Fruit fly (Drosophila melanogaster): ENCODE results near the gene Meics.

Meics gene

DNA sequence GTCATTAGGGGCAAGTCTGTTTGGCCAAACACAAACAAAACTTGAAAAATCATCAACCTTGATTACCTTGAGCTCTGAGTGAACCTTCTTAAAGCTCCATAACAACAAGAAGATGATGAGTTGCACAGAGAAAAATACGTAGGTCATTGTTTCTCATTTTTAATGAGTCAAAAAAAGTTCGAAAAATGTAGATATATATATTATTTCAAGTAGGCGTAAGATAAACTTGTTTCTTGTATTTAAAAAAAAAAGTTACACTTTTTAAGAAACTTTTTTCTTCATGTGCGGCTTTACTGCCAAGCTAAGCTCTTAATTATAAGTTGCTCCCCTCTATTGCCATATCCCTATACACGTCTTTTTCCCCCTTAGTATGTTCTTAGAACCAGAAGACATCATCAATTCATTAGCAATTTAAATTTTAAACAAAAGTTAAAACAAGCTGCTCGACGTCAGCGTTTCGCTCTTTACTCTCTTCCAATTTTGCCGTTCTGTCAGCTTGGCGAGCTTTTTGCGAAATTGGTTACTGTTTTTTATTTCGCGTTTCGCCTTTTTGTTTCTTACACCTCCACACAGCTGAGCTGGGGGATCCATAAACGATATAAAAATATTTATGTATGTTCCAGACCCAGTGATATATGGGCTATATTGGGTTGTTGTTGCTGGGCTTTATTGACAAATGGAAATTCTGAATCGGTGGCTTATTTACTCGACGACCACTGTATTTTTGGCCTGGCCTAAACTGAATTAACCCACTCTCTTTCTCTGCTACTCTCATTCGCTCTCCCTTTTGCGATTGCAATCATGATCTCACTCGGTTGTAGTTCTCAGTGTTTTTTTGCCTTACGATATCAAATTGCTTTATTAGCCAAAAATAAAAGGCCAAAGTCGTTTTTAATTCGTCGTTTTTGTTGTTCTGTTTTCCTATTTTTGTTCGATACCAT lies 40.9 kb downstream of the Meics start (continued):
- TF ChIP-seq luna (GFP tag; optimal IDR thresholded peaks at IDR 0.05) (no peak), lola (GFP tag; optimal IDR thresholded peaks at IDR 0.05) (peak in 1 of 3 experiments; percentile 29), esg (GFP tag; conservative IDR thresholded peaks at IDR 0.05) (peak; percentile 32), ranshi (GFP tag; IDR thresholded peaks at IDR 0.05) (peak; percentile 57; the same call in 1 of the 2 replicates), CG9727 (GFP tag; optimal IDR thresholded peaks at IDR 0.05) (peak; percentile 73), cas (GFP tag; IDR thresholded peaks at IDR 0.05) (peak; percentile 70), CG32772 (GFP tag; IDR thresholded peaks at IDR 0.05) (peak; percentile 68), CoRest (tag; optimal IDR thresholded peaks at IDR 0.05) (peak; percentile 38), cwo (GFP tag; optimal IDR thresholded peaks at IDR 0.05) (peak; percentile 47), CG15696 (tag; optimal IDR thresholded peaks at IDR 0.05) (peak; percentile 6), Taf1 (GFP tag; IDR thresholded peaks at IDR 0.05) (peak; percentile 74), Aef1 (GFP tag; IDR thresholded peaks at IDR 0.05) (peak; percentile 71), B-H1 (GFP tag; IDR thresholded peaks at IDR 0.05) (peak; percentile 54; the same call in 2 of the 3 replicates), trh (GFP tag; optimal IDR thresholded peaks at IDR 0.05) (no peak), CG5953 (GFP tag; IDR thresholded peaks at IDR 0.05) (no peak), caup (GFP tag; optimal IDR thresholded peaks at IDR 0.05; ENCODE audit: severe bottlenecking) (peak; percentile 63), Stat92E (GFP tag; optimal IDR thresholded peaks at IDR 0.05) (peak in 1 of 3 experiments; percentile 20), Xbp1 (GFP tag; optimal IDR thresholded peaks at IDR 0.05) (peak; percentile 32), Poxn (GFP tag; IDR thresholded peaks at IDR 0.05) (peak; percentile 46; the same call in 1 of the 2 replicates), Elba2 (GFP tag; optimal IDR thresholded peaks at IDR 0.05) (no peak), CG6654 (GFP tag; optimal IDR thresholded peaks at IDR 0.05) (peak; percentile 13), prd (optimal IDR thresholded peaks at IDR 0.05) (no peak), prd (GFP tag; IDR thresholded peaks at IDR 0.05) (peak; percentile 82), unc-4 (GFP tag; IDR thresholded peaks at IDR 0.05; ENCODE audit: partially characterized antibody) (no peak), grau (tag; optimal IDR thresholded peaks at IDR 0.05) (peak; percentile 56), Dip3 (GFP tag; optimal IDR thresholded peaks at IDR 0.05) (peak; percentile 32), CG17829 (tag; optimal IDR thresholded peaks at IDR 0.05) (peak; percentile 61), CG13424 (tag; optimal IDR thresholded peaks at IDR 0.05) (peak; percentile 32), H15 (GFP tag; IDR thresholded peaks at IDR 0.05) (0 out of 3 replicates have a peak, but pooled peaks have one; percentile 35), pnt (GFP tag; optimal IDR thresholded peaks at IDR 0.05) (peak; percentile 25), sob (GFP tag; IDR thresholded peaks at IDR 0.05) (peak; percentile 84), CG4820 (GFP tag; optimal IDR thresholded peaks at IDR 0.05) (peak; percentile 39), gsb (GFP tag; IDR thresholded peaks at IDR 0.05) (peak; percentile 59), Hr3 (GFP tag; optimal IDR thresholded peaks at IDR 0.05) (peak; percentile 27), oc (tag; optimal IDR thresholded peaks at IDR 0.05) (peak; percentile 43), CG4404 (GFP tag; IDR thresholded peaks at IDR 0.05) (0 out of 2 replicates have a peak, but pooled peaks have one; percentile 11), Ada2b (GFP tag; IDR thresholded peaks at IDR 0.05) (peak; percentile 54), CG6272 (GFP tag; IDR thresholded peaks at IDR 0.05) (peak; percentile 41; the same call in 1 of the 2 replicates), CG14667 (GFP tag; IDR thresholded peaks at IDR 0.05) (peak; percentile 72), BtbVII (GFP tag; optimal IDR thresholded peaks at IDR 0.05) (peak; percentile 47), CG18476 (GFP tag; optimal IDR thresholded peaks at IDR 0.05) (peak; percentile 61), CG12659 (GFP tag; optimal IDR thresholded peaks at IDR 0.05) (peak; percentile 28), CG6765 (GFP tag; optimal IDR thresholded peaks at IDR 0.05) (peak; percentile 63), so (GFP tag; IDR thresholded peaks at IDR 0.05) (0 out of 3 replicates have a peak, but pooled peaks have one; percentile 21), CG15601 (tag; optimal IDR thresholded peaks at IDR 0.05) (peak; percentile 49), gce (GFP tag; IDR thresholded peaks at IDR 0.05) (0 out of 3 replicates have a peak, but pooled peaks have one; percentile 16), odd (GFP tag; optimal IDR thresholded peaks at IDR 0.05) (peak; percentile 2), Kr (GFP tag; optimal IDR thresholded peaks at IDR 0.05) (no peak)

Data from whole organism, embryonic.